Fruit fly (Drosophila melanogaster): Measurements from ENCODE around the gene sc.

The sc gene

DNA sequence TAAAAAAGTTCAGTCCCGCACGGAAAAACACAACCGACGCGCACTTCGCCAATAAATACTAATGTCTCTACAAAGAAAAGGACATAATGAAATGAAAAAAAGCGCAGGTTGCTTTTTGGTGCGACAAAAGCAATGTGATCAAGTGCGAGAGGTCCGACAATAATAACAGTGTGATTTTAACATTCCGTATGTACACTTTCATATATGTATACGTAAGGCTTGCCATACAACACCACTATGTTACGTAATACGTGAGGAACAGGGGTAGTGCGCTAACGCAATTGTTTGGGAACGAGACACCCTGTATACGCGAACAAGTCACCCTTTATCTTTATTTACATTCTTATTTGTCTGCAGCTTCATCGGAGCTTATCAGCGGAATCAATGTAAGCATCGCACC, 32.3 kb downstream of the sc start:
- no peak for TF ChIP-seq CG8301 (tag; optimal IDR thresholded peaks at IDR 0.05)

dm6 chrX:437404-437803, 41.5 kb downstream of the sc start, which contains the start of gene Pgcl:
Pgcl (minus strand) TSS chrX:437448.
- TF ChIP-seq Pif1B (GFP tag; optimal IDR thresholded peaks at IDR 0.05) (no peak), CG32121 (GFP tag; IDR thresholded peaks at IDR 0.05) (no peak), EcR (GFP tag; optimal IDR thresholded peaks at IDR 0.05) (no peak), fd96Ca (GFP tag; IDR thresholded peaks at IDR 0.05) (no peak), D1 (tag; optimal IDR thresholded peaks at IDR 0.05) (no peak), CG8159 (tag; optimal IDR thresholded peaks at IDR 0.05) (no peak), CG4496 (GFP tag; IDR thresholded peaks at IDR 0.05) (no peak), gl (tag; optimal IDR thresholded peaks at IDR 0.05) (no peak), CG10348 (GFP tag; IDR thresholded peaks at IDR 0.05) (no peak), CG8301 (tag; optimal IDR thresholded peaks at IDR 0.05) (no peak), CG15710 (tag; optimal IDR thresholded peaks at IDR 0.05) (no peak)

DNA sequence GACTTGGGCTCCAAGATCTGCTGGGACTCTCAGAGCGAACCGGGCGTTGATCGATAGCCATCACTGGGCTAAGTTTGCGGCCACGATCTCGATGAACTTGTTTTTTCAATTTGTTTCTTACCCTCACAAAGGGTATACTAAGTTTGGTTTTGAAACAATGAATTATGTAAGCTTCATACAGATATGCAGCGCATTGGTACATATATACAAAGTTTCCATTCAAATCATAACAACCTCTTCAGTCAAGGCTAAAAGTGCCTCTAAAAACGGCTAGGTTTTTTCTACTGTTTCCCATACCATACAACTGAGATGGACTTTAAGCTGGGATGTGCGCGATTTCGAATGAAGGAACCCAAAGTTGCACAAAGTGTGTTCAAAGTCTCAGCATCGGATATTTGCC, 45.4 kb downstream of the sc start:
- TF ChIP-seq CG14655 (GFP tag; optimal IDR thresholded peaks at IDR 0.05) (no peak), CG8159 (tag; optimal IDR thresholded peaks at IDR 0.05) (peak; percentile 1)

DNA sequence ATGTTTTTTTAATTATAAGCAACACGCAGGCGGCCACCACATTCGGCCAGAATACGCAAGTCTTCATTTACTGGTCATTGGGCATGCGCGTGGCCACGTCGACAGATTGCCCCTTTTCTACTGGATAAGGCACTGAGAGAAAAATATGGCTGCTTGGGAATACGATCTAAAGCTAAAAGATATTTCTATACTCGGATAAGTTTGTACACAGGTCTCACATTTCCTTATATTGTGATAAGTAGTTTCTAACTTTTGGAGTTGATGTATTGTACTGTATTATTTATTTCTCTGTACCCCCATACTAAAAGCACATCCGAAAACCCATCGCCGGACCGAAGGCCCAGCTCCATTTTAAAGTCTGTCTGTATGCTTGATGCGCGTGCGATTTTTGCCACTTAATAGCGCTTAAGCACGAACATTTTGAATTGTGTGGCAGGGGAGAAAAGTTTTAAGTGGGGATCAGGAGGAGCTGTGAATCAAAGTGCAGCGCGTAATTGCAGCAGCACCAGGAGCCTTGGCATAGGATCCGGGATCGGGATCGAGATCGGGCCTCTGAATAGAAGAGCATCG, 48.2 kb downstream of the sc start:
- TF ChIP-seq CG12605 (GFP tag; IDR thresholded peaks at IDR 0.05): no peak
- TF ChIP-seq EcR (GFP tag; optimal IDR thresholded peaks at IDR 0.05): no peak
- TF ChIP-seq CG15710 (tag; optimal IDR thresholded peaks at IDR 0.05): peak; percentile 78
- peak; percentile 80 for TF ChIP-seq CG17806 (tag; optimal IDR thresholded peaks at IDR 0.05)
- TF ChIP-seq CG8301 (tag; optimal IDR thresholded peaks at IDR 0.05): peak; percentile 28
- peak; percentile 40 for TF ChIP-seq Snoo (tag; optimal IDR thresholded peaks at IDR 0.05)
- TF ChIP-seq CG9948 (tag; optimal IDR thresholded peaks at IDR 0.05): peak; percentile 73
- peak; percentile 23 for TF ChIP-seq D1 (tag; optimal IDR thresholded peaks at IDR 0.05)
- TF ChIP-seq CG32121 (GFP tag; IDR thresholded peaks at IDR 0.05): no peak
- TF ChIP-seq CG34367 (tag; optimal IDR thresholded peaks at IDR 0.05): peak; percentile 74
- no peak for TF ChIP-seq rn (GFP tag; IDR thresholded peaks at IDR 0.05)
- TF ChIP-seq CG8159 (tag; optimal IDR thresholded peaks at IDR 0.05): peak; percentile 80
- peak; percentile 70 for TF ChIP-seq Pif1B (GFP tag; optimal IDR thresholded peaks at IDR 0.05)
- no peak for TF ChIP-seq fd96Ca (GFP tag; IDR thresholded peaks at IDR 0.05)
- peak; percentile 60 for TF ChIP-seq gl (tag; optimal IDR thresholded peaks at IDR 0.05)
- peak; percentile 46 for TF ChIP-seq Pif1A (GFP tag; optimal IDR thresholded peaks at IDR 0.05)
- TF ChIP-seq Ets98B (GFP tag; IDR thresholded peaks at IDR 0.05): no peak
- peak; percentile 44; the same call in 1 of the 3 replicates for TF ChIP-seq CG4496 (GFP tag; IDR thresholded peaks at IDR 0.05)
- TF ChIP-seq CG10348 (GFP tag; IDR thresholded peaks at IDR 0.05): no peak
- TF ChIP-seq CG14655 (GFP tag; optimal IDR thresholded peaks at IDR 0.05): peak; percentile 61
- TF ChIP-seq CG13204 (GFP tag; optimal IDR thresholded peaks at IDR 0.05): peak; percentile 11

dm6 chrX:446002-446401, 50.1 kb downstream of the sc start:
- TF ChIP-seq Pif1A (GFP tag; optimal IDR thresholded peaks at IDR 0.05) (no peak), CG13204 (GFP tag; optimal IDR thresholded peaks at IDR 0.05) (no peak), CG10348 (GFP tag; IDR thresholded peaks at IDR 0.05) (no peak), CG14655 (GFP tag; optimal IDR thresholded peaks at IDR 0.05) (peak; percentile 13), CG8159 (tag; optimal IDR thresholded peaks at IDR 0.05) (peak; percentile 51), CG15710 (tag; optimal IDR thresholded peaks at IDR 0.05) (peak; percentile 40), CG8301 (tag; optimal IDR thresholded peaks at IDR 0.05) (peak; percentile 17), EcR (GFP tag; optimal IDR thresholded peaks at IDR 0.05) (peak; percentile 44), Ets98B (GFP tag; IDR thresholded peaks at IDR 0.05) (no peak), rn (GFP tag; IDR thresholded peaks at IDR 0.05) (no peak), Snoo (tag; optimal IDR thresholded peaks at IDR 0.05) (peak; percentile 38), CG9948 (tag; optimal IDR thresholded peaks at IDR 0.05) (peak; percentile 1)

All from whole organism, pupa.